Worm (Caenorhabditis elegans) whole organism, late embryonic: ENCODE data around the gene cyn-12.

ENCODE experiments used
- K02D7.2 ChIP-seq: sonication (generic microtip); optimal IDR thresholded peaks from 2 replicates; lab custom pipeline; 2017; ENCODE audit warnings: mild to moderate bottlenecking, missing genetic modification characterization, missing compliant biosample characterization
- ama-1 ChIP-seq: fragments of 150-350 bp; optimal IDR thresholded peaks from 2 replicates; lab custom pipeline; 2014
- ceh-19 ChIP-seq: fragments of 200-800 bp; sonication (Bioruptor generic); optimal IDR thresholded peaks from 2 replicates; lab custom pipeline; 2018; ENCODE audit warnings: mild to moderate bottlenecking, missing genetic modification characterization, missing compliant biosample characterization
- ceh-45 ChIP-seq: fragments of 200-800 bp; sonication (Bioruptor generic); IDR thresholded peaks from 2 replicates; pipeline ENCODE4 v1.3.6; 2022; ENCODE audit warnings: missing genetic modification reagents, missing genetic modification characterization, missing compliant biosample characterization
- ets-4 ChIP-seq: sonication (generic microtip); optimal IDR thresholded peaks from 2 replicates; lab custom pipeline; 2016; ENCODE audit warnings: missing genetic modification characterization, missing compliant biosample characterization
- fax-1 ChIP-seq: sonication (generic microtip); optimal IDR thresholded peaks from 2 replicates; lab custom pipeline; 2016; ENCODE audit warnings: missing genotype, missing genetic modification characterization, missing compliant biosample characterization
- fkh-10 ChIP-seq: fragments of 150-350 bp; optimal IDR thresholded peaks from 2 replicates; lab custom pipeline; 2014; ENCODE audit warnings: missing biosample characterization, missing genetic modification reagents, missing genetic modification characterization
- fkh-6 ChIP-seq: sonication (generic microtip); optimal IDR thresholded peaks from 2 replicates; lab custom pipeline; 2016; ENCODE audit warnings: missing genetic modification characterization, missing compliant biosample characterization
- lim-6 ChIP-seq: sonication (generic microtip); optimal IDR thresholded peaks from 2 replicates; lab custom pipeline; 2016; ENCODE audit warnings: missing genetic modification characterization, missing compliant biosample characterization
- tbx-7 ChIP-seq: sonication (generic microtip); optimal IDR thresholded peaks from 2 replicates; lab custom pipeline; 2016; ENCODE audit warnings: missing genotype, missing genetic modification characterization, missing compliant biosample characterization
- unc-55 ChIP-seq: sonication (generic microtip); optimal IDR thresholded peaks from 2 replicates; lab custom pipeline; 2017; ENCODE audit warnings: missing biosample characterization, missing genetic modification reagents, missing genetic modification characterization

DNA sequence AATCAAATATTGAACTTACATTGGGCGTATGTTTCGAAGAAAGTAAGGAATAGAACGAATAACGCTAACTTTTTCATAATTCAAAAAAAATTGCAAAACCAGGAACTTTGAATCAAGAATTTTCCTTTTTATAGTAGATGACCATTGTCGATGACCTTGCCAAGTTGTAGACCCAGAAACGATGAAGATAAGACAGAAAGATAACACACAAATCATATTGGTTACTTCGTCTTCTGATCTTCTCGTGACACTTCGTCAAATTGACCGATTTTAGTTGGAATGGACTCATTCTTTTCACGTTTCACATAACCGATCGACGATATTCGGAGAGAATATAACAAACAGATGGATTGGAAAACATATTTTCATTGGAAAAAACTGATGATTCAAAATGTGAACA, 1.2 kb downstream of the cyn-12 start, which contains the start of gene grsp-3:
- TF ChIP-seq ceh-19 (GFP tag; lab: Kevin White, UChicago), result no peak
- no peak for TF ChIP-seq ama-1
- TF ChIP-seq unc-55 (GFP tag; lab: Kevin White, UChicago), result no peak
- TF ChIP-seq fkh-10 (GFP tag; lab: Kevin White, UChicago), result no peak
- no peak for TF ChIP-seq lim-6 (tag; lab: Kevin White, UChicago)
- no peak for TF ChIP-seq K02D7.2 (tag; lab: Kevin White, UChicago)
- no peak for TF ChIP-seq tbx-7 (tag; lab: Kevin White, UChicago)
- TF ChIP-seq ets-4 (tag; lab: Kevin White, UChicago), result no peak
- TF ChIP-seq ceh-45 (GFP tag; lab: Robert Waterston, UW), result no peak
- TF ChIP-seq fkh-6, result no peak
- no peak for TF ChIP-seq fax-1 (tag; lab: Kevin White, UChicago)
